Fruit fly (Drosophila melanogaster) whole organism, adult: Measurements from ENCODE around the gene Mgat2.

Source experiments
- CG11617 ChIP-seq: fragments of 200-800 bp; sonication (Bioruptor generic); optimal IDR thresholded peaks from 2 replicates; lab custom pipeline; 2017; ENCODE audit warnings: mild to moderate bottlenecking, missing biosample characterization, missing genetic modification reagents, missing genetic modification characterization
- CG12768 ChIP-seq: fragments of 200-800 bp; sonication (Bioruptor generic); optimal IDR thresholded peaks from 2 replicates; lab custom pipeline; 2017; ENCODE audit warnings: missing biosample characterization, missing genetic modification characterization, mild to moderate bottlenecking, moderate library complexity, missing genetic modification reagents
- CG14711 ChIP-seq: fragments of 200-800 bp; sonication (Bioruptor generic); optimal IDR thresholded peaks from 2 replicates; lab custom pipeline; 2018; ENCODE audit warnings: missing biosample characterization, mild to moderate bottlenecking, missing genetic modification characterization, moderate library complexity
- CG1620 ChIP-seq: fragments of 200-800 bp; sonication (Bioruptor generic); optimal IDR thresholded peaks from 2 replicates; lab custom pipeline; 2016; ENCODE audit warnings: missing biosample characterization, missing genetic modification characterization
- CG33017 ChIP-seq: fragments of 200-800 bp; sonication (Bioruptor generic); optimal IDR thresholded peaks from 2 replicates; lab custom pipeline; 2018; ENCODE audit warnings: missing biosample characterization, mild to moderate bottlenecking, missing genetic modification characterization, moderate library complexity
- CG5204 ChIP-seq: fragments of 200-800 bp; sonication (Bioruptor generic); optimal IDR thresholded peaks from 2 replicates; lab custom pipeline; 2016; ENCODE audit warnings: missing biosample characterization, missing genetic modification characterization
- CG7045 ChIP-seq: fragments of 200-800 bp; sonication (Bioruptor generic); optimal IDR thresholded peaks from 2 replicates; lab custom pipeline; 2017; ENCODE audit warnings: missing biosample characterization, mild to moderate bottlenecking, missing genetic modification characterization
- CG7101 ChIP-seq: fragments of 200-800 bp; sonication (Bioruptor generic); optimal IDR thresholded peaks from 2 replicates; lab custom pipeline; 2018; ENCODE audit warnings: missing biosample characterization, mild to moderate bottlenecking, missing genetic modification characterization, moderate library complexity
- Clk ChIP-seq: fragments of 200-800 bp; sonication (Bioruptor generic); optimal IDR thresholded peaks from 2 replicates; lab custom pipeline; 2017; ENCODE audit warnings: missing biosample characterization, missing genetic modification characterization
- Crg-1 ChIP-seq: fragments of 200-800 bp; sonication (Bioruptor generic); optimal IDR thresholded peaks from 2 replicates; lab custom pipeline; 2016; ENCODE audit warnings: missing biosample characterization, missing genetic modification characterization
- Hr96 ChIP-seq: fragments of 200-800 bp; sonication (Bioruptor generic); optimal IDR thresholded peaks from 2 replicates; lab custom pipeline; 2016; ENCODE audit warnings: missing biosample characterization, missing genetic modification characterization
- Mnt ChIP-seq: fragments of 200-800 bp; sonication (Bioruptor generic); optimal IDR thresholded peaks from 2 replicates; lab custom pipeline; 2016; ENCODE audit warnings: missing biosample characterization, mild to moderate bottlenecking, missing genetic modification characterization
- bab1 ChIP-seq: fragments of 200-800 bp; sonication (Bioruptor generic); optimal IDR thresholded peaks from 3 replicates; lab custom pipeline; 2019; ENCODE audit warnings: missing biosample characterization, mild to moderate bottlenecking, missing genetic modification characterization, moderate library complexity
- cic ChIP-seq: fragments of 200-800 bp; sonication (Bioruptor generic); optimal IDR thresholded peaks from 2 replicates; lab custom pipeline; 2017; ENCODE audit warnings: missing biosample characterization, mild to moderate bottlenecking, missing genetic modification characterization, moderate library complexity
- cnc ChIP-seq, 2 experiments: fragments of >200 bp; optimal IDR thresholded peaks; 2 replicates each; lab custom pipeline; 2017
- kay ChIP-seq: fragments of 200-800 bp; sonication (Bioruptor generic); peaks from one replicate; lab custom pipeline; 2016; ENCODE audit warnings: missing biosample characterization, missing genetic modification characterization, borderline replicate concordance
- ovo ChIP-seq: fragments of 200-800 bp; sonication (Bioruptor generic); optimal IDR thresholded peaks from 2 replicates; lab custom pipeline; 2016; ENCODE audit warnings: missing biosample characterization, missing genetic modification characterization
- pad ChIP-seq: fragments of 200-800 bp; sonication (Bioruptor generic); optimal IDR thresholded peaks from 3 replicates; lab custom pipeline; 2017; ENCODE audit warnings: missing biosample characterization, missing genetic modification characterization, mild to moderate bottlenecking, moderate library complexity, missing genetic modification reagents
- tj ChIP-seq: fragments of 200-800 bp; sonication (Bioruptor generic); optimal IDR thresholded peaks from 3 replicates; lab custom pipeline; 2017; ENCODE audit warnings: missing biosample characterization, mild to moderate bottlenecking, missing genetic modification characterization, moderate library complexity
- toe ChIP-seq: fragments of 200-800 bp; sonication (Bioruptor generic); optimal IDR thresholded peaks from 2 replicates; lab custom pipeline; 2016; ENCODE audit warnings: missing biosample characterization, missing genetic modification characterization

Gene Mgat2

dm6 chr3R:30043139-30043744, 21.2 kb upstream of the Mgat2 start, which contains the start of gene Sry-delta:
Gene Sry-delta, plus strand, starts transcription at chr3R:30043341.
- TF ChIP-seq toe (GFP tag; lab: Kevin White, UChicago) (peak; percentile 87), Crg-1 (GFP tag; lab: Kevin White, UChicago) (peak; percentile 71), cnc (optimal IDR thresholded peaks at IDR 0.05; lab: Kevin White, UChicago) (no peak), bab1 (peak; percentile 76), ovo (no peak), CG7101 (peak; percentile 74), CG33017 (tag; lab: Kevin White, UChicago) (peak; percentile 61), CG14711 (tag; lab: Kevin White, UChicago) (peak; percentile 60), CG5204 (GFP tag; lab: Kevin White, UChicago) (no peak), Mnt (GFP tag; lab: Kevin White, UChicago) (peak; percentile 85), cic (GFP tag; lab: Kevin White, UChicago) (peak; percentile 45), CG11617 (peak; percentile 73), Clk (GFP tag; lab: Kevin White, UChicago) (peak; percentile 59), pad (GFP tag; lab: Kevin White, UChicago) (peak; percentile 64), CG1620 (peak; percentile 90), Hr96 (GFP tag; lab: Kevin White, UChicago) (peak; percentile 90), CG12768 (GFP tag; lab: Kevin White, UChicago) (peak; percentile 65), tj (GFP tag; lab: Kevin White, UChicago) (peak; percentile 85), kay (GFP tag; lab: Kevin White, UChicago) (no peak), CG7045 (GFP tag; lab: Kevin White, UChicago) (peak; percentile 73)

DNA sequence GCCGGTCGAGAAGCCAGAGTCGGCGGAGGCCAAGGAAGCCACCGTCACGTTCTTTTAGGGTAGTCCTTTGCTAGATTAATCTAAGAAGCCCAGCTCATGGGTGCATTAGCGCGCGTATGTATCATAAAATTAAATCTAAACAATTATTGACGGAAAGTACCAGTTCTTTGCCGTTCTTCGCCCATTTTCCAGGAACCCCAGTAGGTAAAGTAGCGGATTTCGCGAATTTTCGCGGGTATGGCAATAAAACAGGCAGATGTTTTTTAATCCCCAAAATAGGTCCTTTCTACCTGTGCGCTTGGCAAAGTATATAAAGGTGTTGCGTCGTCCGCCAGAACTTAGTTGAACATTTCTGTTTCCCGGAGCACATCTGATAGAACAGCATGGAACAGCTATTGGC, 18.9 kb upstream of the Mgat2 start:
- TF ChIP-seq CG7101 (no peak), CG14711 (tag; lab: Kevin White, UChicago) (no peak), cnc (optimal IDR thresholded peaks at IDR 0.05; lab: Kevin White, UChicago) (no peak), Mnt (GFP tag; lab: Kevin White, UChicago) (no peak), CG33017 (tag; lab: Kevin White, UChicago) (no peak), toe (GFP tag; lab: Kevin White, UChicago) (no peak), CG12768 (GFP tag; lab: Kevin White, UChicago) (no peak), Crg-1 (GFP tag; lab: Kevin White, UChicago) (no peak), Hr96 (GFP tag; lab: Kevin White, UChicago) (no peak), pad (GFP tag; lab: Kevin White, UChicago) (no peak), Clk (GFP tag; lab: Kevin White, UChicago) (no peak), cic (GFP tag; lab: Kevin White, UChicago) (no peak), CG11617 (no peak), ovo (no peak)

- TF ChIP-seq cic (GFP tag; lab: Kevin White, UChicago), result no peak
- peak; percentile 20 for TF ChIP-seq CG11617
- peak; percentile 19 for TF ChIP-seq CG14711 (tag; lab: Kevin White, UChicago)
- no peak for TF ChIP-seq CG12768 (GFP tag; lab: Kevin White, UChicago)
- TF ChIP-seq ovo, result no peak
- no peak for TF ChIP-seq kay (GFP tag; lab: Kevin White, UChicago)
- TF ChIP-seq CG33017 (tag; lab: Kevin White, UChicago), result no peak
- peak; percentile 33 for TF ChIP-seq Mnt (GFP tag; lab: Kevin White, UChicago)
- peak; percentile 45 for TF ChIP-seq Crg-1 (GFP tag; lab: Kevin White, UChicago)
- no peak for TF ChIP-seq Clk (GFP tag; lab: Kevin White, UChicago)
- TF ChIP-seq pad (GFP tag; lab: Kevin White, UChicago), result no peak
- TF ChIP-seq CG7101, result peak; percentile 0
- TF ChIP-seq tj (GFP tag; lab: Kevin White, UChicago), result no peak
- TF ChIP-seq CG1620, result peak; percentile 45
- TF ChIP-seq bab1, result peak; percentile 65
- no peak for TF ChIP-seq CG5204 (GFP tag; lab: Kevin White, UChicago)
- TF ChIP-seq CG7045 (GFP tag; lab: Kevin White, UChicago), result no peak
- TF ChIP-seq cnc (optimal IDR thresholded peaks at IDR 0.05; lab: Kevin White, UChicago), result no peak
Measured at dm6 chr3R:30039494-30039893, 17.5 kb upstream of the Mgat2 start, which contains the start of the genes janA, Sry-alpha and Sry-beta. Gene janA, minus strand, starts transcription at chr3R:30039533. Gene Sry-alpha, plus strand, starts transcription at chr3R:30039719. Gene Sry-beta, plus strand, starts transcription at chr3R:30039719.

DNA sequence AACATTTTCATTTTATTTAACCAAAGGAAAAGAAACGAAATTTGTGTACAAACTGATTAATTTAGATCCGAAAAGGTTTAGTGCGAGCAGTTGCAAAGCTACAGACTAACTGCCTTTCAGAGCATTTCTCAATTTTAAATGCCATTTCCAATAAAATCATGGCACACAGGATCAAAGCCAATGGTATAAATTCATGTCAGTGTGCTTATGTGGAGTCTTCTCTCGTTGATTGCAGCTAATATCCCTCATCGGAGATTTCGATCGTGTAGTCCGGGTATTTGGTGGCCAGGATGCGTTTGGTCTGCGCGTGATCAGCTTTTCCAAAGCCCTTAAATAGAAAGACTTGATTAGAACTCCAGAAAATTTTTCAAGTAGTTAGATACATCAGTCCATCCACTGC, 16.6 kb upstream of the Mgat2 start, which contains the start of gene janB:
janB (minus strand) TSS at position 101 of the 400 bp plus-strand sequence.
- TF ChIP-seq CG33017 (tag; lab: Kevin White, UChicago) (no peak), pad (GFP tag; lab: Kevin White, UChicago) (no peak), Mnt (GFP tag; lab: Kevin White, UChicago) (no peak), tj (GFP tag; lab: Kevin White, UChicago) (no peak), CG1620 (no peak), Clk (GFP tag; lab: Kevin White, UChicago) (no peak), CG7101 (no peak), CG7045 (GFP tag; lab: Kevin White, UChicago) (no peak), CG5204 (GFP tag; lab: Kevin White, UChicago) (no peak), CG14711 (tag; lab: Kevin White, UChicago) (no peak), toe (GFP tag; lab: Kevin White, UChicago) (no peak), bab1 (no peak), CG11617 (no peak), cnc (optimal IDR thresholded peaks at IDR 0.05; lab: Kevin White, UChicago) (no peak)

DNA sequence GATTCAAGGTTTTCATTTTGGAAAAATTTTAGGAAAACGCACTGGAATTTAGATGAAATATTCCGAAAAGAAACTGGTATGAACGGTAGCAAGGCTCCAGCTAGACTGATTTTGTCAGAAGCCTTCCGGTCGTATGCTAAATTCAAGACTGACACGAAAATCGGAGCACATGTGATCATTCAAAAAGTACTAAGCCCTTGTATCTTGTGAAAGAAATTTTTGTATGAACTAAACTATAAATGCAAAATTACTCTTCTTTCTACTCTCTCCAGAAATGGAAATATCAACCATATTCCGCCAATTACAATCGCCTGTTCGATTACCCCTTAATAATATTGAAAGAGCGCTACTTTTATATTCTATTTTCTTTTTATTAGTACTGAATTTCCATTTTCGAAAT, 15.6 kb upstream of the Mgat2 start, which contains the start of gene ocn:
ocn (minus strand) TSS at position 101 of the 400 bp plus-strand sequence.
- TF ChIP-seq CG7101 (no peak), CG33017 (tag; lab: Kevin White, UChicago) (no peak), Hr96 (GFP tag; lab: Kevin White, UChicago) (no peak), Crg-1 (GFP tag; lab: Kevin White, UChicago) (no peak), CG14711 (tag; lab: Kevin White, UChicago) (no peak), ovo (no peak), pad (GFP tag; lab: Kevin White, UChicago) (no peak), Mnt (GFP tag; lab: Kevin White, UChicago) (no peak), cnc (optimal IDR thresholded peaks at IDR 0.05; lab: Kevin White, UChicago) (no peak), toe (GFP tag; lab: Kevin White, UChicago) (no peak), bab1 (no peak), CG12768 (GFP tag; lab: Kevin White, UChicago) (no peak), CG11617 (no peak), CG7045 (GFP tag; lab: Kevin White, UChicago) (no peak)
